Fruit fly (Drosophila melanogaster) whole organism, prepupa: Measurements from ENCODE around the gene CG31710.

Source experiments
- CG10631 ChIP-seq: fragments of 200-800 bp; sonication (Bioruptor generic); optimal IDR thresholded peaks from 2 replicates; lab custom pipeline; 2016; ENCODE audit warnings: missing biosample characterization, missing genetic modification characterization
- CG10669 ChIP-seq: fragments of 200-800 bp; sonication (Bioruptor generic); optimal IDR thresholded peaks from 3 replicates; lab custom pipeline; 2018; ENCODE audit warnings: missing biosample characterization, mild to moderate bottlenecking, missing genetic modification characterization, moderate library complexity
- CG3919 ChIP-seq: fragments of 200-800 bp; sonication (Bioruptor generic); optimal IDR thresholded peaks from 3 replicates; lab custom pipeline; 2016; ENCODE audit warnings: missing biosample characterization, missing genetic modification characterization
- Gug ChIP-seq: fragments of 200-800 bp; sonication (Bioruptor generic); IDR thresholded peaks from 2 replicates; pipeline ENCODE4 v1.3.6; 2022; ENCODE audit warnings: missing biosample characterization, missing genetic modification characterization
- Lpt ChIP-seq: fragments of 200-800 bp; sonication (Bioruptor generic); optimal IDR thresholded peaks from 3 replicates; lab custom pipeline; 2016; ENCODE audit warnings: missing biosample characterization, missing genetic modification characterization
- OdsH ChIP-seq: fragments of 200-800 bp; sonication (Bioruptor generic); optimal IDR thresholded peaks from 3 replicates; lab custom pipeline; 2016; ENCODE audit warnings: missing biosample characterization, missing genetic modification characterization
- achi ChIP-seq: fragments of 200-800 bp; sonication (Bioruptor generic); optimal IDR thresholded peaks from 3 replicates; lab custom pipeline; 2016; ENCODE audit warnings: missing biosample characterization, missing genetic modification characterization
- lz ChIP-seq: fragments of 200-800 bp; sonication (Bioruptor generic); optimal IDR thresholded peaks from 3 replicates; lab custom pipeline; 2016; ENCODE audit warnings: missing biosample characterization, missing genetic modification characterization

DNA sequence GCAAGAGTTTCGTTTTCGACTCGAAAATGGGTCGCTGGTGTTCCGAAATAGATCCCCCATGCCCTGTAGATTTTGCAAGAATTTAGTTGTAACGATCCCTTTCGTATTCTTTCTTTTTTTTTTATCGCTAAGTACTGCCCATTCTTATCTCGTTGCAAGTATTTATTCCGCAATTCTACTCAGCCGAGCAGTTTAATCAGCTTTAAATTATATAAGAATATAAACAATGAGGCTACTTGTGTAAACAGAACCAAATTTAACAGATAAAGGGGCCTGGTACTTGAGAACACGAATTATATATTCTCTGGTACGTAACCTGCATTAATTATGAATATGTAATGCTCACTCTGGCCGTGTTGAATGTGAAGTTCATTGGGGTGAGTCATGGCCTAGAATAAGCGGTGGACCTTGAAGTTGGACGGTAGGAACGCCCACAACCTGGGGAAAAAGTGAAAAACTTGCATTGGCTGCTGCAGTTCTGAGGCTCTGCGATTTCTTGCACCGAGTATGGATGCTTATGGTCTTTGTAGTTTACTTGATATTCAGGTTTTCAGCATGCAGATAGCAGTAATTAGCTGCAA lies 1.9 kb upstream of the CG31710 start:
- no peak for TF ChIP-seq lz (GFP tag; lab: Kevin White, UChicago)
- TF ChIP-seq CG10669 = no peak
- TF ChIP-seq OdsH (GFP tag; lab: Kevin White, UChicago) = no peak
- TF ChIP-seq CG3919 (GFP tag; lab: Kevin White, UChicago) = no peak
- no peak for TF ChIP-seq achi (GFP tag; lab: Kevin White, UChicago)
- no peak for TF ChIP-seq CG10631 (GFP tag; lab: Kevin White, UChicago)
- TF ChIP-seq Lpt (GFP tag; lab: Kevin White, UChicago) = no peak
- no peak for TF ChIP-seq Gug
